Fruit fly (Drosophila melanogaster) whole organism, adult: ENCODE measurements around the gene CG2533.
"Not testable (repeated sequence)": the region's sequence is repeated elsewhere in the genome, so short reads cannot be mapped to it uniquely, and the experiment has no call there.

ENCODE experiments used
- CG11617 ChIP-seq: fragments of 200-800 bp; sonication (Bioruptor generic); optimal IDR thresholded peaks from 2 replicates; lab custom pipeline; 2017; ENCODE audit warnings: mild to moderate bottlenecking, missing biosample characterization, missing genetic modification reagents, missing genetic modification characterization
- CG14711 ChIP-seq: fragments of 200-800 bp; sonication (Bioruptor generic); optimal IDR thresholded peaks from 2 replicates; lab custom pipeline; 2018; ENCODE audit warnings: missing biosample characterization, mild to moderate bottlenecking, missing genetic modification characterization, moderate library complexity
- CG1620 ChIP-seq: fragments of 200-800 bp; sonication (Bioruptor generic); optimal IDR thresholded peaks from 2 replicates; lab custom pipeline; 2016; ENCODE audit warnings: missing biosample characterization, missing genetic modification characterization
- CG33017 ChIP-seq: fragments of 200-800 bp; sonication (Bioruptor generic); optimal IDR thresholded peaks from 2 replicates; lab custom pipeline; 2018; ENCODE audit warnings: missing biosample characterization, mild to moderate bottlenecking, missing genetic modification characterization, moderate library complexity
- CG7101 ChIP-seq: fragments of 200-800 bp; sonication (Bioruptor generic); optimal IDR thresholded peaks from 2 replicates; lab custom pipeline; 2018; ENCODE audit warnings: missing biosample characterization, mild to moderate bottlenecking, missing genetic modification characterization, moderate library complexity
- Hr96 ChIP-seq: fragments of 200-800 bp; sonication (Bioruptor generic); optimal IDR thresholded peaks from 2 replicates; lab custom pipeline; 2016; ENCODE audit warnings: missing biosample characterization, missing genetic modification characterization
- cnc ChIP-seq, 2 experiments: fragments of >200 bp; optimal IDR thresholded peaks; 2 replicates each; lab custom pipeline; 2017
- kay ChIP-seq: fragments of 200-800 bp; sonication (Bioruptor generic); peaks from one replicate; lab custom pipeline; 2016; ENCODE audit warnings: missing biosample characterization, missing genetic modification characterization, borderline replicate concordance
- pad ChIP-seq: fragments of 200-800 bp; sonication (Bioruptor generic); optimal IDR thresholded peaks from 3 replicates; lab custom pipeline; 2017; ENCODE audit warnings: missing biosample characterization, missing genetic modification characterization, mild to moderate bottlenecking, moderate library complexity, missing genetic modification reagents
- tj ChIP-seq: fragments of 200-800 bp; sonication (Bioruptor generic); optimal IDR thresholded peaks from 3 replicates; lab custom pipeline; 2017; ENCODE audit warnings: missing biosample characterization, mild to moderate bottlenecking, missing genetic modification characterization, moderate library complexity
- toe ChIP-seq: fragments of 200-800 bp; sonication (Bioruptor generic); optimal IDR thresholded peaks from 2 replicates; lab custom pipeline; 2016; ENCODE audit warnings: missing biosample characterization, missing genetic modification characterization

- not testable (repeated sequence) for TF ChIP-seq CG7101 (tag; lab: Kevin White, UChicago); CG11617 (GFP tag; lab: Kevin White, UChicago); kay; pad (GFP tag; lab: Kevin White, UChicago); toe (GFP tag; lab: Kevin White, UChicago); tj (GFP tag; lab: Kevin White, UChicago); CG33017 (tag; lab: Kevin White, UChicago); CG14711; CG1620; Hr96 (GFP tag; lab: Kevin White, UChicago); cnc (optimal IDR thresholded peaks at IDR 0.05; lab: Kevin White, UChicago)
Measured at dm6 chrX:11599589-11599988, 4.4 kb downstream of the CG2533 start, which contains the start of gene rho-4.
